Fruit fly (Drosophila melanogaster) whole organism, embryonic: Measurements from ENCODE around the gene Dhdds.

Experiments used
- Aef1 ChIP-seq: fragments of 200-800 bp; sonication (Bioruptor generic); IDR thresholded peaks from 3 replicates; pipeline ENCODE4 v1.3.6; 2022; ENCODE audit warnings: missing biosample characterization, missing genetic modification characterization
- Asciz ChIP-seq: fragments of 200-800 bp; sonication (Bioruptor generic); optimal IDR thresholded peaks from 2 replicates; lab custom pipeline; 2017; ENCODE audit warnings: missing biosample characterization, mild to moderate bottlenecking, missing genetic modification characterization, missing genetic modification reagents
- CG1024 ChIP-seq: fragments of 200-800 bp; sonication (Bioruptor generic); IDR thresholded peaks from 2 replicates; pipeline ENCODE4 v1.3.6; 2022; ENCODE audit warnings: missing biosample characterization, missing genetic modification characterization
- CG11696 ChIP-seq: fragments of 200-800 bp; sonication (Bioruptor generic); IDR thresholded peaks from 2 replicates; pipeline ENCODE4 v1.3.6; 2022; ENCODE audit warnings: missing biosample characterization, missing genetic modification characterization
- CG15696 ChIP-seq: fragments of 200-800 bp; sonication (Bioruptor generic); optimal IDR thresholded peaks from 2 replicates; lab custom pipeline; 2019; ENCODE audit warnings: missing biosample characterization, mild to moderate bottlenecking, missing genetic modification characterization, moderate library complexity
- CG17829 ChIP-seq: fragments of 200-800 bp; optimal IDR thresholded peaks from 2 replicates; lab custom pipeline; 2019; ENCODE audit warnings: missing biosample characterization, mild to moderate bottlenecking, missing genetic modification characterization, moderate library complexity
- CG18011 ChIP-seq: fragments of 200-800 bp; sonication (Bioruptor generic); optimal IDR thresholded peaks from 2 replicates; lab custom pipeline; 2017; ENCODE audit warnings: missing biosample characterization, missing genetic modification characterization, mild to moderate bottlenecking, moderate library complexity, missing genotype
- CG18599 ChIP-seq: fragments of 200-800 bp; sonication (Bioruptor generic); optimal IDR thresholded peaks from 3 replicates; lab custom pipeline; 2017; ENCODE audit warnings: missing biosample characterization, missing genetic modification characterization, mild to moderate bottlenecking, moderate library complexity, missing genetic modification reagents
- CG2202 ChIP-seq: fragments of 200-800 bp; sonication (Bioruptor generic); optimal IDR thresholded peaks from 2 replicates; lab custom pipeline; 2018; ENCODE audit warnings: missing biosample characterization, mild to moderate bottlenecking, missing genetic modification characterization
- CG2875 ChIP-seq: fragments of 200-800 bp; sonication (Bioruptor generic); optimal IDR thresholded peaks from 2 replicates; lab custom pipeline; 2017; ENCODE audit warnings: missing biosample characterization, mild to moderate bottlenecking, missing genetic modification characterization, missing genetic modification reagents
- CG3726 ChIP-seq: fragments of 200-800 bp; sonication (Bioruptor generic); IDR thresholded peaks from 3 replicates; pipeline ENCODE4, ENCODE4 v1.3.6; 2022; ENCODE audit warnings: missing biosample characterization, missing genetic modification characterization
- CG5180 ChIP-seq: fragments of 200-800 bp; sonication (Bioruptor generic); optimal IDR thresholded peaks from 3 replicates; lab custom pipeline; 2017; ENCODE audit warnings: missing biosample characterization, missing genetic modification characterization, mild to moderate bottlenecking, moderate library complexity, missing genetic modification reagents
- CG5953 ChIP-seq: fragments of 200-800 bp; sonication (Bioruptor generic); IDR thresholded peaks from 2 replicates; pipeline ENCODE4 v1.3.6; 2022; ENCODE audit warnings: missing biosample characterization, missing genetic modification characterization
- CG7271 ChIP-seq: fragments of 200-800 bp; sonication (Bioruptor generic); optimal IDR thresholded peaks from 2 replicates; lab custom pipeline; 2018; ENCODE audit warnings: missing biosample characterization, mild to moderate bottlenecking, missing genetic modification characterization, moderate library complexity
- CG7372 ChIP-seq: fragments of 200-800 bp; sonication (Bioruptor generic); IDR thresholded peaks from 2 replicates; pipeline ENCODE4 v1.3.6; 2022; ENCODE audit warnings: missing biosample characterization, missing genetic modification characterization
- Dbx ChIP-seq: fragments of 200-800 bp; sonication (Bioruptor generic); IDR thresholded peaks from 3 replicates; pipeline ENCODE4 v1.3.6; 2022; ENCODE audit warnings: missing biosample characterization, missing genetic modification characterization
- E2f1 ChIP-seq: fragments of 200-800 bp; sonication (Bioruptor generic); IDR thresholded peaks from 2 replicates; pipeline ENCODE4 v1.3.6; 2022; ENCODE audit warnings: missing biosample characterization, missing genetic modification characterization
- Eip74EF ChIP-seq, 2 experiments: fragments of 200-800 bp in 1 of 2; fragments of >200 bp in 1 of 2; sonication (Bioruptor generic) in 1 of 2; optimal IDR thresholded peaks; 2 replicates each; lab custom pipeline; 2017 to 2019; ENCODE audit warnings: missing biosample characterization in 2 of 2, missing genetic modification characterization in 2 of 2, mild to moderate bottlenecking in 1 of 2, moderate library complexity in 1 of 2
- Ets65A ChIP-seq: fragments of 200-800 bp; sonication (Bioruptor generic); peaks from one replicate; lab custom pipeline; 2016; ENCODE audit warnings: missing biosample characterization, missing genetic modification characterization
- Ets97D ChIP-seq: fragments of 200-800 bp; sonication (Bioruptor generic); optimal IDR thresholded peaks from 3 replicates; lab custom pipeline; 2016; ENCODE audit warnings: missing biosample characterization, missing genetic modification characterization
- HHEX ChIP-seq: fragments of 200-800 bp; sonication (Bioruptor generic); optimal IDR thresholded peaks from 3 replicates; lab custom pipeline; 2017; ENCODE audit warnings: missing biosample characterization, mild to moderate bottlenecking, missing genetic modification characterization, missing genetic modification reagents
- Hand ChIP-seq: fragments of 200-800 bp; sonication (Bioruptor generic); optimal IDR thresholded peaks from 2 replicates; lab custom pipeline; 2017; ENCODE audit warnings: mild to moderate bottlenecking, missing biosample characterization, missing genetic modification reagents, missing genetic modification characterization
- Hr39 ChIP-seq: fragments of >200 bp; optimal IDR thresholded peaks from 2 replicates; lab custom pipeline; 2017
- Hr51 ChIP-seq, 2 experiments: fragments of 200-800 bp; sonication (Bioruptor generic); optimal IDR thresholded peaks; 2 replicates in 1 of 2; 3 replicates in 1 of 2; lab custom pipeline; 2016 to 2018; ENCODE audit warnings: missing biosample characterization in 2 of 2, missing genetic modification characterization in 2 of 2, mild to moderate bottlenecking in 1 of 2, moderate library complexity in 1 of 2
- Med ChIP-seq: fragments of 200-800 bp; sonication (Bioruptor generic); peaks from one replicate; lab custom pipeline; 2016; ENCODE audit warnings: missing biosample characterization, missing genetic modification characterization, mild to moderate bottlenecking, inconsistent platforms, moderate library complexity
- NC2α ChIP-seq: fragments of 200-800 bp; sonication (Bioruptor generic); optimal IDR thresholded peaks from 2 replicates; lab custom pipeline; 2016; ENCODE audit warnings: missing biosample characterization, missing genetic modification characterization
- PHDP ChIP-seq: fragments of 200-800 bp; sonication (Bioruptor generic); optimal IDR thresholded peaks from 3 replicates; lab custom pipeline; 2018; ENCODE audit warnings: missing biosample characterization, mild to moderate bottlenecking, missing genetic modification characterization, moderate library complexity
- Ptx1 ChIP-seq: fragments of 200-800 bp; sonication (Bioruptor generic); IDR thresholded peaks from 2 replicates; pipeline ENCODE4 v1.3.6; 2022; ENCODE audit warnings: missing biosample characterization, missing genetic modification characterization
- Sry-β ChIP-seq: fragments of 200-800 bp; sonication (Bioruptor generic); optimal IDR thresholded peaks from 2 replicates; lab custom pipeline; 2018; ENCODE audit warnings: missing biosample characterization, mild to moderate bottlenecking, missing genetic modification characterization, moderate library complexity
- Taf1 ChIP-seq: fragments of 200-800 bp; sonication (Bioruptor generic); IDR thresholded peaks from 2 replicates; pipeline ENCODE4 v1.3.6; 2022; ENCODE audit warnings: missing biosample characterization, missing genetic modification characterization
- Usf ChIP-seq: fragments of 200-800 bp; sonication (Bioruptor generic); optimal IDR thresholded peaks from 2 replicates; lab custom pipeline; 2017; ENCODE audit warnings: missing genotype, missing biosample characterization, missing genetic modification characterization
- bbx ChIP-seq: fragments of 200-800 bp; sonication (Bioruptor generic); IDR thresholded peaks from 2 replicates; pipeline ENCODE4 v1.3.6; 2022; ENCODE audit warnings: missing biosample characterization, missing genetic modification characterization; ENCODE audit not compliant: partially characterized antibody
- btn ChIP-seq: fragments of 200-800 bp; sonication (Bioruptor generic); optimal IDR thresholded peaks from 2 replicates; lab custom pipeline; 2016; ENCODE audit warnings: missing biosample characterization, missing genetic modification characterization
- crol ChIP-seq: fragments of 200-800 bp; sonication (Bioruptor generic); IDR thresholded peaks from 2 replicates; pipeline ENCODE4 v1.3.6; 2022; ENCODE audit warnings: missing biosample characterization, missing genetic modification characterization
- crp ChIP-seq, 2 experiments: fragments of 200-800 bp; sonication (Bioruptor generic); optimal IDR thresholded peaks; 2 replicates in 1 of 2; 3 replicates in 1 of 2; lab custom pipeline; 2017; ENCODE audit warnings: missing biosample characterization in 2 of 2, missing genetic modification characterization in 2 of 2, mild to moderate bottlenecking in 1 of 2, moderate library complexity in 1 of 2
- dati ChIP-seq: fragments of 200-800 bp; sonication (Bioruptor generic); IDR thresholded peaks from 2 replicates; pipeline ENCODE4 v1.3.6; 2022; ENCODE audit warnings: missing biosample characterization, missing genetic modification characterization
- esg ChIP-seq: fragments of 200-800 bp; sonication (Bioruptor generic); conservative IDR thresholded peaks from 2 replicates; pipeline ENCODE4 v1.3.6; 2022; ENCODE audit warnings: missing biosample characterization, missing genetic modification characterization
- eve ChIP-seq, 2 experiments: fragments of >200 bp; optimal IDR thresholded peaks; 2 replicates each; lab custom pipeline; 2017; ENCODE audit warnings: missing biosample characterization in 2 of 2, missing genetic modification characterization in 2 of 2
- fu2 ChIP-seq: fragments of 200-800 bp; sonication (Bioruptor generic); optimal IDR thresholded peaks from 2 replicates; lab custom pipeline; 2016; ENCODE audit warnings: missing biosample characterization, missing genetic modification characterization
- hb ChIP-seq: fragments of 200-800 bp; sonication (Bioruptor generic); IDR thresholded peaks from 3 replicates; pipeline ENCODE4 v1.3.6; 2022; ENCODE audit warnings: missing biosample characterization, missing genetic modification characterization; ENCODE audit not compliant: partially characterized antibody
- hbn ChIP-seq: fragments of 200-800 bp; sonication (Bioruptor generic); IDR thresholded peaks from 2 replicates; pipeline ENCODE4 v1.3.6; 2022; ENCODE audit warnings: missing biosample characterization, missing genetic modification characterization; ENCODE audit not compliant: partially characterized antibody
- hth ChIP-seq: fragments of >200 bp; optimal IDR thresholded peaks from 2 replicates; lab custom pipeline; 2017; ENCODE audit warnings: inconsistent platforms
- psq ChIP-seq: fragments of 200-800 bp; sonication (Bioruptor generic); optimal IDR thresholded peaks from 2 replicates; lab custom pipeline; 2017; ENCODE audit warnings: missing biosample characterization, missing genetic modification characterization
- sna ChIP-seq: fragments of 200-800 bp; sonication (Bioruptor generic); IDR thresholded peaks from 2 replicates; pipeline ENCODE4 v1.3.6; 2022; ENCODE audit warnings: missing biosample characterization, missing genetic modification characterization; ENCODE audit not compliant: partially characterized antibody
- sob ChIP-seq: fragments of 200-800 bp; sonication (Bioruptor generic); IDR thresholded peaks from 2 replicates; pipeline ENCODE4 v1.3.6; 2022; ENCODE audit warnings: missing biosample characterization, missing genetic modification characterization
- sqz ChIP-seq: fragments of 200-800 bp; sonication (Bioruptor generic); optimal IDR thresholded peaks from 3 replicates; lab custom pipeline; 2018; ENCODE audit warnings: missing biosample characterization, mild to moderate bottlenecking, missing genetic modification characterization
- unc-4 ChIP-seq: fragments of 200-800 bp; sonication (Bioruptor generic); IDR thresholded peaks from 2 replicates; pipeline ENCODE4 v1.3.6; 2022; ENCODE audit warnings: missing biosample characterization, missing genetic modification characterization; ENCODE audit not compliant: partially characterized antibody
- vfl ChIP-seq: fragments of 200-800 bp; sonication (Bioruptor generic); optimal IDR thresholded peaks from 2 replicates; lab custom pipeline; 2016; ENCODE audit warnings: missing biosample characterization, missing genetic modification characterization

The Dhdds gene

DNA sequence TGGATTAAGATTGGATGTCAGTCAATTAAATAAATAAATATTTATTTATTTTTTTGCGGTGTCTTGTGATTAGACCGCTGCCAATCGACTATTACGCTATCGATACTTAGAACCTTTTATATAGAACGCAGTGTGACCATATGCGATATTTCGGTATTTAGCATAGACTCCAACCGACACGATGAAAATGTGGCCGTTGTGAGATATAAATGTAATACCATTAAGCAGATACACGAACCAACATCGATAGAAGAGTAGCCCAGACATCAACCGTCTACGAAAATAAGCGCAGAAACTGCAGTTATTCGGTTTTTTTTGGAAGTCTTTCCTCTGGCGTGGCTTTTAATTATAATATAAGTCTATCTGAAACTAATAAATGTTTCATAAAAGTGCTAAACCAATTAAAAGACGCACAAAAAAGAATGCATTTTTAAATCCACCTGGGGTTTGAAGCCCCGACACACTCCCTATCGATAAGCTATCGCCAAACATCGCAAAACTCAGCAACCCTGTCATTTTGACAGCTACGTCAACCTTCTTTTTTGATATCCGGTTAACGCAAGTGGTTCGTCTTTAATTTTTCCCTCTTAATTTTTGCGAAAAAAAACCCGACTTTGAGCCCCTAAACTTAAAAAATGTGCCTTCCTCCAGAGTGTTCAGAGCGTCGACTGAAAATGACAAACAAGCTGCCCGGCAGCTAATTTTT lies at the start of gene Dhdds, which contains the start of gene RpS14a:
TSS of gene Dhdds (minus strand) at position 142 of the 706 bp plus-strand sequence.
TSS of gene RpS14a (plus strand) at position 533 of the 706 bp plus-strand sequence.
- TF ChIP-seq dati (GFP tag; lab: Robert Waterston, UW): no peak
- TF ChIP-seq Hr39 (lab: Kevin White, UChicago): no peak
- TF ChIP-seq Hr51 (GFP tag; optimal IDR thresholded peaks at IDR 0.05; lab: Kevin White, UChicago): peak; percentile 43 to 54
- peak; percentile 64 for TF ChIP-seq PHDP
- no peak for TF ChIP-seq hth
- TF ChIP-seq Sry-β (GFP tag; lab: Kevin White, UChicago): no peak
- peak; percentile 64; the same call in 1 of the 2 replicates for TF ChIP-seq sna (GFP tag; lab: Robert Waterston, UW)
- TF ChIP-seq psq: no peak
- peak; percentile 71 for TF ChIP-seq unc-4
- TF ChIP-seq CG5180 (GFP tag; lab: Kevin White, UChicago): no peak
- no peak for TF ChIP-seq fu2
- TF ChIP-seq CG2875 (GFP tag; lab: Kevin White, UChicago): peak; percentile 21
- peak; percentile 96 for TF ChIP-seq Ets65A (GFP tag; lab: Kevin White, UChicago)
- TF ChIP-seq Ptx1 (GFP tag; lab: Robert Waterston, UW): no peak
- TF ChIP-seq hb: peak; percentile 75; the same call in 2 of the 3 replicates
- TF ChIP-seq HHEX (GFP tag; lab: Kevin White, UChicago): peak; percentile 67
- TF ChIP-seq vfl: peak; percentile 18
- no peak for TF ChIP-seq eve (GFP tag; optimal IDR thresholded peaks at IDR 0.05; lab: Kevin White, UChicago)
- no peak for TF ChIP-seq CG5953
- peak; percentile 80 for TF ChIP-seq CG7271 (tag; lab: Kevin White, UChicago)
- no peak for TF ChIP-seq Taf1 (GFP tag; lab: Robert Waterston, UW)
- TF ChIP-seq CG18599 (GFP tag; lab: Kevin White, UChicago): peak; percentile 67
- no peak for TF ChIP-seq E2f1 (GFP tag; lab: Robert Waterston, UW)
- TF ChIP-seq crol: no peak
- peak; percentile 58 for TF ChIP-seq bbx (GFP tag; lab: Robert Waterston, UW)
- TF ChIP-seq Med (GFP tag; lab: Kevin White, UChicago): peak; percentile 90
- TF ChIP-seq CG18011 (GFP tag; lab: Kevin White, UChicago): peak; percentile 42
- TF ChIP-seq CG2202 (tag; lab: Kevin White, UChicago): peak; percentile 26
- TF ChIP-seq Ets97D (GFP tag; lab: Kevin White, UChicago): peak; percentile 99
- TF ChIP-seq Dbx (GFP tag; lab: Robert Waterston, UW): 0 out of 3 replicates have a peak, but pooled peaks have one; percentile 11
- TF ChIP-seq Eip74EF (GFP tag; optimal IDR thresholded peaks at IDR 0.05; lab: Kevin White, UChicago): peak in 1 of 2 experiments; percentile 34
- TF ChIP-seq sqz (GFP tag; lab: Kevin White, UChicago): peak; percentile 36
- peak; percentile 22 for TF ChIP-seq CG15696
- TF ChIP-seq btn (GFP tag; lab: Kevin White, UChicago): no peak
- TF ChIP-seq CG3726 (GFP tag; lab: Robert Waterston, UW): no peak
- peak; percentile 44 for TF ChIP-seq Usf (GFP tag; lab: Kevin White, UChicago)
- TF ChIP-seq hbn: peak; percentile 65; the same call in 1 of the 2 replicates
- no peak for TF ChIP-seq sob (GFP tag; lab: Robert Waterston, UW)
- no peak for TF ChIP-seq Aef1 (GFP tag; lab: Robert Waterston, UW)
- TF ChIP-seq CG11696 (GFP tag; lab: Robert Waterston, UW): no peak
- no peak for TF ChIP-seq Hand
- no peak for TF ChIP-seq CG1024
- no peak for TF ChIP-seq esg (GFP tag; lab: Robert Waterston, UW)
- no peak for TF ChIP-seq CG7372
- TF ChIP-seq Asciz: peak; percentile 43
- TF ChIP-seq crp (GFP tag; optimal IDR thresholded peaks at IDR 0.05; lab: Kevin White, UChicago): peak in 1 of 2 experiments; percentile 47
- peak; percentile 32 for TF ChIP-seq NC2α (GFP tag; lab: Kevin White, UChicago)
- TF ChIP-seq CG17829: peak; percentile 44
